Worm (Caenorhabditis elegans): Measurements from ENCODE around the gene K09C4.7.

K09C4.7 gene

DNA sequence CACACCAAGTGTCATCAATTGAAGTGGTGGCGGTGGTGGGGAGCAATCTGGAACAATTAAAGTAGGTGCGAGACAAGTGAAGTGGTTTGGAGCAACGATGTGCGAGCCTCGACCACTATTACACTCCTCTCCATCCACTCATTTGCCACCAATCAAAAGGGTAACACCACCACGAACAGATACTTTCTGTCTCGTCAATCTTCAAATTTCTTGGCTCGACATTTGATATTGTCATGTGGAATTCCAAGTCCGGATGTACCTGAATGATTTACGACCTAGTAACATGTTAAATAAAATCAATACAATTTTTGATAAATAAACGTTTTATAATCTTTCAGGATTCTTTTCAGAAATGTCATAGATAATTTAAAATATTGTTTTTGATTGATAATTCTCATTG lies 1.9 kb upstream of the K09C4.7 start, which contains the start of gene sul-1:
TSS of gene sul-1 (minus strand) at position 101 of the 400 bp plus-strand sequence.
- no peak for TF ChIP-seq mab-5 (tag; optimal IDR thresholded peaks at IDR 0.05)
- TF ChIP-seq ama-1 (optimal IDR thresholded peaks at IDR 0.05), result no peak
- no peak for TF ChIP-seq mdl-1 (tag; optimal IDR thresholded peaks at IDR 0.05)
- TF ChIP-seq nhr-21 (tag; optimal IDR thresholded peaks at IDR 0.05), result no peak
- TF ChIP-seq ztf-4 (tag; optimal IDR thresholded peaks at IDR 0.05), result no peak
- no peak for TF ChIP-seq nhr-10 (tag; optimal IDR thresholded peaks at IDR 0.05)
- TF ChIP-seq alr-1 (tag; optimal IDR thresholded peaks at IDR 0.05), result no peak
- TF ChIP-seq unc-39 (tag; optimal IDR thresholded peaks at IDR 0.05), result no peak
- TF ChIP-seq F13H6.1 (tag; optimal IDR thresholded peaks at IDR 0.05), result no peak
- TF ChIP-seq C34F6.9 (tag; optimal IDR thresholded peaks at IDR 0.05), result no peak
- TF ChIP-seq peb-1 (tag; optimal IDR thresholded peaks at IDR 0.05), result no peak
- no peak for TF ChIP-seq nhr-12 (tag; optimal IDR thresholded peaks at IDR 0.05)
- TF ChIP-seq nhr-6 (tag; optimal IDR thresholded peaks at IDR 0.05), result no peak
- TF ChIP-seq nhr-77 (tag; optimal IDR thresholded peaks at IDR 0.05), result no peak
- TF ChIP-seq skn-1 (tag; optimal IDR thresholded peaks at IDR 0.05), result no peak

DNA sequence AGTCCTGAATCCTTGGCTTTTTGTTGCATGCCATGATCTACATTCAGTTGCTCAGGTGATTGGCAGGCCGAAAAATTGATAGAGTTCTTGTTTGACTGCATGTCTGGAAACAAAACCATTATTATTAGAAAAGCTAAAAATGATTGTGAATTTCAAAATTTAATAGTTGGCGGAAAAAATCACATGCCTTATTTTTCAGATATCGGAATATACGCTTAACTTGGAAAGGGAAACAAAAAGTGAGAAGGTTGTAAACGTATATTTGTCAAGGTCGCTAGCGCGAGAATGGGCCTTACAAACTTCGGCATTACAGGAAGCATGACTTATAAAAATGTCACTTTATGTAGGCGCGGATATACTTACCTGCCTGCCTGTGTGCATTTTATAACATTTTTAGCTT lies 1.0 kb upstream of the K09C4.7 start, which contains the start of gene K09C4.9:
TSS of gene K09C4.9 (minus strand) at position 101 of the 400 bp plus-strand sequence.
- TF ChIP-seq Y55F3AM.14 (GFP tag; optimal IDR thresholded peaks at IDR 0.05) (no peak), nhr-12 (tag; optimal IDR thresholded peaks at IDR 0.05) (no peak), nhr-237 (tag; optimal IDR thresholded peaks at IDR 0.05) (no peak), ztf-4 (tag; optimal IDR thresholded peaks at IDR 0.05) (no peak), F13H6.1 (tag; optimal IDR thresholded peaks at IDR 0.05) (no peak), elt-1 (tag; optimal IDR thresholded peaks at IDR 0.05) (no peak)

ce11 chrX:3280130-3280529 lies 7.5 kb downstream of the K09C4.7 start, which contains the start of gene K09C4.10:
Gene K09C4.10 (minus strand): TSS chrX:3280230.
- TF ChIP-seq skn-1 (tag; optimal IDR thresholded peaks at IDR 0.05) (no peak), elt-1 (tag; optimal IDR thresholded peaks at IDR 0.05) (no peak), crh-2 (tag; optimal IDR thresholded peaks at IDR 0.05) (no peak), Y55F3AM.14 (GFP tag; optimal IDR thresholded peaks at IDR 0.05) (no peak), mbf-1 (tag; optimal IDR thresholded peaks at IDR 0.05) (no peak), ztf-1 (GFP tag; conservative IDR thresholded peaks at IDR 0.05) (no peak)

- no peak for TF ChIP-seq blmp-1 (tag; optimal IDR thresholded peaks at IDR 0.05; ENCODE audit: insufficient read depth)
- peak; percentile 17 for TF ChIP-seq fos-1 (tag; optimal IDR thresholded peaks at IDR 0.05)
Measured at ce11 chrX:3282306-3282705, 9.6 kb downstream of the K09C4.7 start, which contains the start of gene K09C4.5. Gene K09C4.5 (plus strand): TSS chrX:3282631.

DNA sequence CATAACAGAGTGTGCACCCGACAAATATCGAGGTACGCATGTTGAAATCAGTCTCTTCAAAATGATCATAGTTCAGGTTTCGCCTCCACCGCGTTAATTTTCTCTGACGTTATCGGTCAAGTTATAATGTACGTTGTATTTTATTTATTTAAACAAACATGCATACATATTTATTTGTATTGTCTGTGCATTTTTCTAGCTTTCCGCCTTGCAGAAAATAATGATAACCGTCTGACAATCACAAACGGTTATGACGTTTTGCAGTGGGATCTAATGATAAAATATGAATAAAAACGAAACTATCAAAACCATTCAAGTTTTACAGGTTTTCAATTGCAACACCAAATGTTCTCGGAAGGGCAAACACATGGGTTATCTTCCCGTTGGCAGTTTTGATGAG lies 10.5 kb downstream of the K09C4.7 start:
- TF ChIP-seq F13H6.1 (tag; optimal IDR thresholded peaks at IDR 0.05) (peak; percentile 13), fos-1 (tag; optimal IDR thresholded peaks at IDR 0.05) (peak; percentile 47), lin-11 (tag; optimal IDR thresholded peaks at IDR 0.05) (no peak), sma-9 (GFP tag; optimal IDR thresholded peaks at IDR 0.05) (peak; percentile 36), sma-9 (tag; optimal IDR thresholded peaks at IDR 0.05) (no peak)

ce11 chrX:3284967-3285366 lies 12.3 kb downstream of the K09C4.7 start:
- TF ChIP-seq sma-9 (GFP tag; optimal IDR thresholded peaks at IDR 0.05), result no peak
- TF ChIP-seq sma-9 (tag; optimal IDR thresholded peaks at IDR 0.05), result no peak
- TF ChIP-seq unc-55 (GFP tag; optimal IDR thresholded peaks at IDR 0.05), result no peak
- no peak for TF ChIP-seq skn-1 (tag; optimal IDR thresholded peaks at IDR 0.05)
- no peak for TF ChIP-seq ztf-1 (GFP tag; conservative IDR thresholded peaks at IDR 0.05)
- TF ChIP-seq lsy-2 (tag; optimal IDR thresholded peaks at IDR 0.05), result no peak
- no peak for TF ChIP-seq zag-1 (tag; optimal IDR thresholded peaks at IDR 0.05)

ce11 chrX:3285448-3285847 lies 12.8 kb downstream of the K09C4.7 start:
- TF ChIP-seq unc-55 (GFP tag; optimal IDR thresholded peaks at IDR 0.05), result no peak
- TF ChIP-seq ztf-4 (tag; optimal IDR thresholded peaks at IDR 0.05), result no peak
- no peak for TF ChIP-seq unc-62 (GFP tag; optimal IDR thresholded peaks at IDR 0.05)
- peak; percentile 80 for TF ChIP-seq fos-1 (tag; optimal IDR thresholded peaks at IDR 0.05)
- TF ChIP-seq elt-1 (tag; optimal IDR thresholded peaks at IDR 0.05), result no peak
- TF ChIP-seq peb-1 (tag; optimal IDR thresholded peaks at IDR 0.05), result no peak
- TF ChIP-seq elt-3 (tag; optimal IDR thresholded peaks at IDR 0.05), result no peak
- no peak for TF ChIP-seq dmd-4 (tag; optimal IDR thresholded peaks at IDR 0.05)
- no peak for TF ChIP-seq skn-1 (tag; optimal IDR thresholded peaks at IDR 0.05)
- no peak for TF ChIP-seq aly-2 (tag; optimal IDR thresholded peaks at IDR 0.05)
- no peak for TF ChIP-seq R02D3.7 (tag; optimal IDR thresholded peaks at IDR 0.05)
- TF ChIP-seq C34F6.9 (tag; optimal IDR thresholded peaks at IDR 0.05), result no peak
- peak; percentile 44 for TF ChIP-seq crh-2 (tag; optimal IDR thresholded peaks at IDR 0.05)
- TF ChIP-seq unc-39 (tag; optimal IDR thresholded peaks at IDR 0.05), result no peak
- no peak for TF ChIP-seq sma-3 (GFP tag; optimal IDR thresholded peaks at IDR 0.05)
- no peak for TF ChIP-seq lin-39 (tag; optimal IDR thresholded peaks at IDR 0.05)
- no peak for TF ChIP-seq ztf-11 (tag; optimal IDR thresholded peaks at IDR 0.05)
- TF ChIP-seq nhr-21 (tag; optimal IDR thresholded peaks at IDR 0.05), result no peak
- no peak for TF ChIP-seq ama-1 (optimal IDR thresholded peaks at IDR 0.05)
- no peak for TF ChIP-seq nhr-12 (tag; optimal IDR thresholded peaks at IDR 0.05)
- TF ChIP-seq ceh-16 (tag; optimal IDR thresholded peaks at IDR 0.05), result no peak
- no peak for TF ChIP-seq lin-11 (tag; optimal IDR thresholded peaks at IDR 0.05)
- peak; percentile 5 for TF ChIP-seq F13H6.1 (tag; optimal IDR thresholded peaks at IDR 0.05)
- TF ChIP-seq ZK546.5 (tag; optimal IDR thresholded peaks at IDR 0.05), result no peak
- TF ChIP-seq nhr-77 (tag; optimal IDR thresholded peaks at IDR 0.05), result no peak
- TF ChIP-seq zag-1 (tag; optimal IDR thresholded peaks at IDR 0.05), result no peak
- peak; percentile 81 for TF ChIP-seq sma-9 (GFP tag; optimal IDR thresholded peaks at IDR 0.05)
- TF ChIP-seq sma-9 (tag; optimal IDR thresholded peaks at IDR 0.05), result no peak

Data from whole organism, L2 larva.